Worm (Caenorhabditis elegans) whole organism, young adult: Measurements from ENCODE around the gene glb-19.

Experiments used
- Y53F4B.3 ChIP-seq: fragments of 200-800 bp; sonication (Bioruptor generic); IDR thresholded peaks from 2 replicates; pipeline ENCODE4 v1.3.6; 2022; ENCODE audit warnings: missing genetic modification reagents, missing genetic modification characterization, missing compliant biosample characterization
- athp-1 ChIP-seq: sonication (generic microtip); optimal IDR thresholded peaks from 2 replicates; lab custom pipeline; 2017; ENCODE audit warnings: mild to moderate bottlenecking, missing genetic modification characterization, missing compliant biosample characterization

DNA sequence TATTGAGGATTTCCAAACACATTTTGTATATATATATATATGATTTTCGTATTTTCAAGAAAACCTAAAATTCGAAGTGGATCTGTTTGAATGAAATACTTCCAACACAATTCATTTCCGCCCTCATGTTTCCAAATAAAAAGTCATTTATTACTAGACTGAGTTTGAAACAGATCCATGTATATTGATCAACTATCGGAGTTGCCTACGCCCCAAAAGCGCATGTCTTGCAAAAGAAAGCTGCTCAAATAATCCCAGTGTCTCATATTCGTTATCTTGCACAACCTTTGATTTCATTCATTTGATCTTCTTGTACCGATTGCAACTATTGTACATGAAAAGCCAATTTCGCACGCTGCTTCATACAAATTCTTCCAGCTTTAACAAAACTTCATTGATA is 51.3 kb downstream of the glb-19 start, which contains the start of gene R09H10.2:
- TF ChIP-seq athp-1 (tag; lab: Kevin White, UChicago) (no peak), Y53F4B.3 (GFP tag; lab: Robert Waterston, UW) (no peak)
